Worm (Caenorhabditis elegans) whole organism, L2 larva: ENCODE results near the gene F02A9.7.

Experiments used
- F13H6.1 ChIP-seq: sonication (generic microtip); optimal IDR thresholded peaks from 2 replicates; lab custom pipeline; 2016; ENCODE audit warnings: missing genetic modification characterization, missing compliant biosample characterization
- R02D3.7 ChIP-seq: fragments of 150-350 bp; optimal IDR thresholded peaks from 2 replicates; lab custom pipeline; 2014; ENCODE audit warnings: missing biosample characterization, missing genetic modification characterization
- Y55F3AM.14 ChIP-seq: fragments of 200-800 bp; sonication (Bioruptor generic); optimal IDR thresholded peaks from 2 replicates; lab custom pipeline; 2018; ENCODE audit warnings: mild to moderate bottlenecking, missing genetic modification characterization, missing compliant biosample characterization
- ZK546.5 ChIP-seq: sonication (generic microtip); optimal IDR thresholded peaks from 2 replicates; lab custom pipeline; 2017; ENCODE audit warnings: missing biosample characterization, missing genetic modification characterization
- aly-2 ChIP-seq: fragments of 150-350 bp; optimal IDR thresholded peaks from 2 replicates; lab custom pipeline; 2014; ENCODE audit warnings: missing biosample characterization, missing genetic modification characterization
- ama-1 ChIP-seq: fragments of 150-350 bp; optimal IDR thresholded peaks from 2 replicates; lab custom pipeline; 2018; ENCODE audit warnings: inconsistent platforms
- blmp-1 ChIP-seq: sonication (generic microtip); optimal IDR thresholded peaks from 2 replicates; lab custom pipeline; 2017; ENCODE audit warnings: missing genetic modification characterization, mild to moderate bottlenecking, missing compliant biosample characterization, antibody characterized with exemption, moderate library complexity; ENCODE audit not compliant: insufficient read depth
- ceh-16 ChIP-seq: fragments of 150-350 bp; optimal IDR thresholded peaks from 2 replicates; lab custom pipeline; 2014; ENCODE audit warnings: missing biosample characterization, missing genetic modification characterization
- ceh-82 ChIP-seq: fragments of 150-350 bp; optimal IDR thresholded peaks from 2 replicates; lab custom pipeline; 2014; ENCODE audit warnings: missing biosample characterization, missing genetic modification characterization
- crh-2 ChIP-seq: sonication (generic microtip); optimal IDR thresholded peaks from 2 replicates; lab custom pipeline; 2017; ENCODE audit warnings: missing biosample characterization, missing genetic modification characterization
- dmd-4 ChIP-seq: sonication (generic microtip); optimal IDR thresholded peaks from 2 replicates; lab custom pipeline; 2017; ENCODE audit warnings: missing biosample characterization, missing genetic modification characterization
- fos-1 ChIP-seq: fragments of 150-350 bp; optimal IDR thresholded peaks from 2 replicates; lab custom pipeline; 2014; ENCODE audit warnings: missing biosample characterization, missing genetic modification characterization
- gmeb-1 ChIP-seq: fragments of 150-350 bp; optimal IDR thresholded peaks from 2 replicates; lab custom pipeline; 2014; ENCODE audit warnings: missing biosample characterization, missing genetic modification characterization
- lin-11 ChIP-seq: fragments of 150-350 bp; sonication (generic microtip); optimal IDR thresholded peaks from 2 replicates; lab custom pipeline; 2014; ENCODE audit warnings: missing biosample characterization, missing genetic modification characterization, inconsistent platforms, mixed read lengths
- lin-13 ChIP-seq: fragments of 150-350 bp; optimal IDR thresholded peaks from 2 replicates; lab custom pipeline; 2014; ENCODE audit warnings: missing biosample characterization, missing genetic modification reagents, missing genetic modification characterization
- lsy-2 ChIP-seq, 2 experiments: fragments of 150-350 bp in 1 of 2; sonication (generic microtip) in 1 of 2; optimal IDR thresholded peaks; 2 replicates each; lab custom pipeline; 2014 to 2017; ENCODE audit warnings: missing biosample characterization in 2 of 2, missing genetic modification characterization in 2 of 2
- mab-5 ChIP-seq: fragments of 150-350 bp; optimal IDR thresholded peaks from 2 replicates; lab custom pipeline; 2014; ENCODE audit warnings: missing biosample characterization, missing genetic modification characterization
- mbf-1 ChIP-seq: sonication (generic microtip); optimal IDR thresholded peaks from 2 replicates; lab custom pipeline; 2017; ENCODE audit warnings: missing biosample characterization, missing genetic modification characterization
- mdl-1 ChIP-seq, 2 experiments: fragments of 150-350 bp in 1 of 2; sonication (generic microtip) in 1 of 2; optimal IDR thresholded peaks; 2 replicates each; lab custom pipeline; 2017; ENCODE audit warnings: missing biosample characterization in 2 of 2, missing genetic modification characterization in 2 of 2
- nhr-10 ChIP-seq: sonication (generic microtip); optimal IDR thresholded peaks from 2 replicates; lab custom pipeline; 2017; ENCODE audit warnings: missing biosample characterization, missing genetic modification characterization
- nhr-11 ChIP-seq: fragments of 150-350 bp; optimal IDR thresholded peaks from 2 replicates; lab custom pipeline; 2014; ENCODE audit warnings: missing biosample characterization, missing genetic modification characterization
- nhr-12 ChIP-seq: fragments of 150-350 bp; optimal IDR thresholded peaks from 2 replicates; lab custom pipeline; 2014; ENCODE audit warnings: missing biosample characterization, missing genetic modification characterization
- nhr-129 ChIP-seq: fragments of 150-350 bp; optimal IDR thresholded peaks from 2 replicates; lab custom pipeline; 2014; ENCODE audit warnings: missing biosample characterization, missing genetic modification characterization
- nhr-21 ChIP-seq: fragments of 150-350 bp; optimal IDR thresholded peaks from 2 replicates; lab custom pipeline; 2014; ENCODE audit warnings: missing biosample characterization, missing genetic modification characterization
- nhr-23 ChIP-seq: fragments of 150-350 bp; optimal IDR thresholded peaks from 2 replicates; lab custom pipeline; 2014; ENCODE audit warnings: missing biosample characterization, missing genetic modification reagents, missing genetic modification characterization
- nhr-237 ChIP-seq: fragments of 150-350 bp; optimal IDR thresholded peaks from 2 replicates; lab custom pipeline; 2014; ENCODE audit warnings: missing biosample characterization, missing genetic modification characterization
- nhr-25 ChIP-seq: fragments of 150-350 bp; sonication (generic microtip); optimal IDR thresholded peaks from 3 replicates; lab custom pipeline; 2014; ENCODE audit warnings: missing biosample characterization, missing genetic modification characterization
- nhr-6 ChIP-seq: fragments of 150-350 bp; optimal IDR thresholded peaks from 2 replicates; lab custom pipeline; 2014; ENCODE audit warnings: missing biosample characterization, missing genetic modification characterization
- nhr-77 ChIP-seq: fragments of 150-350 bp; optimal IDR thresholded peaks from 2 replicates; lab custom pipeline; 2014; ENCODE audit warnings: missing biosample characterization, missing genetic modification characterization
- peb-1 ChIP-seq: fragments of 150-350 bp; optimal IDR thresholded peaks from 2 replicates; lab custom pipeline; 2014; ENCODE audit warnings: missing biosample characterization, missing genetic modification characterization
- skn-1 ChIP-seq: sonication (generic microtip); optimal IDR thresholded peaks from 2 replicates; lab custom pipeline; 2017; ENCODE audit warnings: missing biosample characterization, missing genetic modification characterization
- sma-9 ChIP-seq, 2 experiments: fragments of 150-350 bp in 1 of 2; sonication (generic microtip) in 1 of 2; optimal IDR thresholded peaks; 2 replicates each; lab custom pipeline; 2014 to 2016; ENCODE audit warnings: missing genetic modification characterization in 2 of 2, mild to moderate bottlenecking in 1 of 2, missing biosample characterization in 1 of 2, missing compliant biosample characterization in 1 of 2, missing genetic modification reagents in 1 of 2, moderate library complexity in 1 of 2
- snpc-4 ChIP-seq: fragments of 150-350 bp; optimal IDR thresholded peaks from 2 replicates; lab custom pipeline; 2014; ENCODE audit warnings: missing biosample characterization, missing genetic modification characterization
- unc-39 ChIP-seq: fragments of 150-350 bp; optimal IDR thresholded peaks from 2 replicates; lab custom pipeline; 2014; ENCODE audit warnings: missing biosample characterization, missing genetic modification characterization
- unc-55 ChIP-seq: fragments of 150-350 bp; sonication (generic microtip); optimal IDR thresholded peaks from 3 replicates; lab custom pipeline; 2014; ENCODE audit warnings: missing biosample characterization, missing genetic modification reagents, missing genetic modification characterization
- zag-1 ChIP-seq: fragments of 150-350 bp; optimal IDR thresholded peaks from 2 replicates; lab custom pipeline; 2014; ENCODE audit warnings: missing biosample characterization, missing genetic modification characterization
- ztf-1 ChIP-seq: fragments of 200-800 bp; sonication (Bioruptor generic); conservative IDR thresholded peaks from 2 replicates; pipeline ENCODE4 v1.3.6; 2022; ENCODE audit warnings: missing genetic modification characterization, missing compliant biosample characterization
- ztf-11 ChIP-seq: sonication (generic microtip); optimal IDR thresholded peaks from 2 replicates; lab custom pipeline; 2017; ENCODE audit warnings: missing biosample characterization, missing genetic modification characterization
- ztf-4 ChIP-seq: fragments of 150-350 bp; optimal IDR thresholded peaks from 2 replicates; lab custom pipeline; 2014; ENCODE audit warnings: missing biosample characterization, missing genetic modification characterization

Gene F02A9.7

DNA sequence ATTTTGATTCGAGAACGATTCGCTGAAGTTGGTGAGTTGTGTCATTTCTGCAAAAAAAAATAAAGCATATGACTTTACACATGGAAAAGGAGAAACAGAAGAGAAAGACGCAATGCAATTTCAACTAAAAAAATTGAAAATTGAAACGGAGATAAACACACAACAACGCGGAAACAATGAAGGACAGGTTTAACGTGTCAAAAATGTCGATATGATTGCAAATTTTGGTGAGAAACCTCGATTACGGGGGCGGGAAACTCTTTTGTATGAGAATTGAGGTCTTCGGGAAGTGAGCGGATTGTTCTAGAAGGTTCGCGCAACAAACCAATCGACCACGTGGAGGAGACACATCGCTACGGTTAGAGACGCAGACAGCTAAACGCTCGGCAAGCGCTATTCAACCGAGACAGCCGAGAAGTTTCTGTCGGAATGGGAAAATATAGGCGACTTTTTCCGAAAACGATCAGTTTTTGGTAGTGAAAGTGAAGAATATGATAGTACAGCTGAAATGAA is 21.6 kb downstream of the F02A9.7 start, which contains the start of gene R107.5 (continued):
- TF ChIP-seq unc-39 (tag; lab: Kevin White, UChicago) (no peak), mbf-1 (tag; lab: Kevin White, UChicago) (no peak)

- no peak for TF ChIP-seq ceh-82 (tag; lab: Kevin White, UChicago)
- peak; percentile 7 for TF ChIP-seq nhr-25
- TF ChIP-seq ama-1 (lab: Kevin White, UChicago): peak; percentile 77
- TF ChIP-seq, all 48 proteins: peak for 2
Observed at ce11 chrIII:9053263-9053662, 22.2 kb downstream of the F02A9.7 start.

- TF ChIP-seq crh-2 (tag; lab: Kevin White, UChicago) (peak; percentile 56), ztf-4 (tag; lab: Kevin White, UChicago) (peak; percentile 69), gmeb-1 (tag; lab: Kevin White, UChicago) (peak; percentile 38), nhr-129 (tag; lab: Kevin White, UChicago) (peak; percentile 74), ztf-1 (GFP tag; lab: Robert Waterston, UW) (no peak), lin-11 (tag; lab: Kevin White, UChicago) (peak; percentile 75), nhr-237 (no peak), mdl-1 (tag; optimal IDR thresholded peaks at IDR 0.05; lab: Kevin White, UChicago) (peak in 1 of 2 experiments; percentile 3), lsy-2 (tag; optimal IDR thresholded peaks at IDR 0.05; lab: Kevin White, UChicago) (peak in 1 of 2 experiments; percentile 47), peb-1 (tag; lab: Kevin White, UChicago) (no peak), F13H6.1 (tag; lab: Kevin White, UChicago) (peak; percentile 37), fos-1 (peak; percentile 38), snpc-4 (tag; lab: Kevin White, UChicago) (peak; percentile 22), sma-9 (GFP tag; optimal IDR thresholded peaks at IDR 0.05; lab: Kevin White, UChicago) (peak; percentile 38), sma-9 (tag; optimal IDR thresholded peaks at IDR 0.05; lab: Kevin White, UChicago) (no peak), zag-1 (tag; lab: Kevin White, UChicago) (peak; percentile 7), unc-55 (GFP tag; lab: Kevin White, UChicago) (peak; percentile 54), nhr-77 (tag; lab: Kevin White, UChicago) (no peak), R02D3.7 (tag; lab: Kevin White, UChicago) (no peak), ama-1 (lab: Kevin White, UChicago) (peak; percentile 85)
- TF ChIP-seq, all 48 proteins: peak for 14
Observed at ce11 chrIII:9052371-9052978, 23.0 kb downstream of the F02A9.7 start.

DNA sequence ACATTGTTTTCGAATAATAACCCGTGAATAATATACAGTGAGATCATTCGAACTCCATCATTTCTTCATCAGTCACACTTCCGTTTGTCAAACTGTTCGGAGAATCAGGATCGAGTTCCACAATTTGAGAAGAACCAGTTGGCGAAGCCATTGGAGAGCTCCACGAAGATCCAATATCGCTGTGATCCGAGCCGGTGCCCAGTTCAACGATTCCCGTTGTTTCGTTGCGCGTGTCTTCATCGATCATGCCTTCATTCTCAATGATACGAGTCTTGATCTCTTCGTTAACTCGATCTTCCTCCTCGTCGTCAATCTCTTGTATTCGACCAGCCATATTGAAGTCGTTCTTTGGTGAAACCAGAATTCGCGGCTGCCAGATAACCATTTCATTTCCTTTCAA is 23.7 kb downstream of the F02A9.7 start:
- no peak for TF ChIP-seq nhr-10
- TF ChIP-seq ceh-16 (tag; lab: Kevin White, UChicago): no peak
- no peak for TF ChIP-seq nhr-12 (tag; lab: Kevin White, UChicago)
- TF ChIP-seq nhr-6 (tag; lab: Kevin White, UChicago): no peak
- TF ChIP-seq fos-1: no peak
- no peak for TF ChIP-seq nhr-23
- no peak for TF ChIP-seq crh-2 (tag; lab: Kevin White, UChicago)
- TF ChIP-seq mdl-1 (tag; optimal IDR thresholded peaks at IDR 0.05; lab: Kevin White, UChicago): no peak
- TF ChIP-seq zag-1 (tag; lab: Kevin White, UChicago): no peak
- TF ChIP-seq lsy-2 (tag; optimal IDR thresholded peaks at IDR 0.05; lab: Kevin White, UChicago): no peak
- no peak for TF ChIP-seq snpc-4 (tag; lab: Kevin White, UChicago)
- no peak for TF ChIP-seq lin-11 (tag; lab: Kevin White, UChicago)
- no peak for TF ChIP-seq blmp-1 (tag; lab: Kevin White, UChicago)

ce11 chrIII:9051119-9051597 is 24.3 kb downstream of the F02A9.7 start:
- peak; percentile 51 for TF ChIP-seq fos-1
- no peak for TF ChIP-seq aly-2 (tag; lab: Kevin White, UChicago)
- TF ChIP-seq peb-1 (tag; lab: Kevin White, UChicago): no peak
- peak; percentile 99 for TF ChIP-seq ama-1 (lab: Kevin White, UChicago)
- peak; percentile 85 for TF ChIP-seq lin-13
- no peak for TF ChIP-seq lin-11 (tag; lab: Kevin White, UChicago)
- TF ChIP-seq mdl-1 (tag; optimal IDR thresholded peaks at IDR 0.05; lab: Kevin White, UChicago): no peak
- no peak for TF ChIP-seq mbf-1 (tag; lab: Kevin White, UChicago)
- TF ChIP-seq nhr-10: peak; percentile 13
- peak; percentile 71 for TF ChIP-seq gmeb-1 (tag; lab: Kevin White, UChicago)
- peak; percentile 98 for TF ChIP-seq ztf-4 (tag; lab: Kevin White, UChicago)
- TF ChIP-seq nhr-129 (tag; lab: Kevin White, UChicago): peak; percentile 96
- peak; percentile 74 for TF ChIP-seq skn-1 (tag; lab: Kevin White, UChicago)
- TF ChIP-seq sma-9 (GFP tag; optimal IDR thresholded peaks at IDR 0.05; lab: Kevin White, UChicago): peak; percentile 65
- no peak for TF ChIP-seq sma-9 (tag; optimal IDR thresholded peaks at IDR 0.05; lab: Kevin White, UChicago)
- peak; percentile 58 for TF ChIP-seq nhr-12 (tag; lab: Kevin White, UChicago)
- TF ChIP-seq dmd-4 (tag; lab: Kevin White, UChicago): no peak
- TF ChIP-seq nhr-77 (tag; lab: Kevin White, UChicago): no peak
- peak; percentile 68 for TF ChIP-seq nhr-6 (tag; lab: Kevin White, UChicago)
- TF ChIP-seq ZK546.5 (tag; lab: Kevin White, UChicago): no peak
- peak in 1 of 2 experiments; percentile 90 for TF ChIP-seq lsy-2 (tag; optimal IDR thresholded peaks at IDR 0.05; lab: Kevin White, UChicago)
- TF ChIP-seq unc-55 (GFP tag; lab: Kevin White, UChicago): peak; percentile 60
- no peak for TF ChIP-seq ceh-16 (tag; lab: Kevin White, UChicago)
- no peak for TF ChIP-seq nhr-23
- TF ChIP-seq nhr-11: peak; percentile 59
- peak; percentile 50 for TF ChIP-seq F13H6.1 (tag; lab: Kevin White, UChicago)
- peak; percentile 57 for TF ChIP-seq nhr-21 (tag; lab: Kevin White, UChicago)
- no peak for TF ChIP-seq mab-5 (tag; lab: Kevin White, UChicago)
- TF ChIP-seq Y55F3AM.14 (GFP tag; lab: Kevin White, UChicago): peak; percentile 59
- no peak for TF ChIP-seq ztf-11 (tag; lab: Kevin White, UChicago)
